Fruit fly (Drosophila melanogaster): ENCODE data around the gene CG9459.
A peak's percentile ranks its signal among the peaks of the same experiment; 100 is the strongest.

The CG9459 gene

DNA sequence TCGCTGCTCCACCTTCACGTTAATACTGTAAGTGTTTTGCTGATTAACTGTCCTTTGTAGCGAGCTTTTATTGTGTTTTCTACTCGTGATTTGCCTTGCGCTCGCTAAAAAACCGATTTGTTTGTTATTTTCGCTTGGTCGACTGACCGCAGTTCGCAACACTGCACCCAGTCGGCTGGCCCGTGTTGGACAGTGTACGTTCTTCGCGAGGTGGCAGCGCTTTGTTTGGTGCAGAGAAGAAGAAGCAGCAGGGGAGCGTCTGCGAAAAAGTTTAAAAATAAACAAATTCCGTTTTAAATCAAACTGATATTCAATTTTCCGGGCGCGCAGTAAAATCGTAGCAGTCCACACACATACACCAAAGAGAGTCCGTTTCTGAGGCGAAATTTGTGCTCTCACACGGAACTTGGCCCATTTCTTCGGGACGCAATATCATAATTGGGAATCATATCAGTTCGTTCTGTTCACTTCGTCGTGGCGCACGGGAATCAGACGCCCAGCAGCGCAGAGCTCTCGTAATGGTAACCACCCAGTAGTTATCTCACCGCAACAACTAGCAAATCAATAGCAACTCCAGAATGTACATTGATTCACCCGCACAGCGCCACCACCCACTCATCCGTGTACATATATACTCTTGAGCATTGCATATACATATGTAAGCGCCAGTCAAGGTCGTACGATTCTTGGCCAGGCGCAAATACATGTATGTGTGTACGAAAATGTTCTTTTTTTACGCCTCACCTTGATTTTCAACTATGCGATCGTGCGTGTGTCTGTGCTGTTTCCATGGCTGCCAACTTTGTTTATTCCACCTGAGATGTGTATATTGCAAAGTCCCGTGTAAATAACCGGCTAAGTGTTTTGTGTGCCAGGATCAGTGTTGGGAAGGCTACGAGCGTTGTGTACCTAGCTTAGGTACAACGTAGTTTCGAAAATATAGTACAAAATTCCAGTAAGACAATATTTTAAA, 50.3 kb downstream of the CG9459 start, which contains the start of gene Naa80 (continued):
- TF ChIP-seq fd96Cb (tag; optimal IDR thresholded peaks at IDR 0.05) (no peak), jing (GFP tag; optimal IDR thresholded peaks at IDR 0.05) (no peak), CG9817 (tag; optimal IDR thresholded peaks at IDR 0.05) (peak; percentile 60), CG6689 (GFP tag; IDR thresholded peaks at IDR 0.05) (no peak), Atf3 (GFP tag; optimal IDR thresholded peaks at IDR 0.05) (peak; percentile 45), dan (GFP tag; IDR thresholded peaks at IDR 0.05) (no peak), CG16779 (GFP tag; IDR thresholded peaks at IDR 0.05) (peak; percentile 73; the same call in 1 of the 2 replicates), CG17612 (GFP tag; IDR thresholded peaks at IDR 0.05) (no peak), CG11723 (GFP tag; optimal IDR thresholded peaks at IDR 0.05) (peak; percentile 45), CG9797 (GFP tag; optimal IDR thresholded peaks at IDR 0.05) (no peak), fu2 (GFP tag; optimal IDR thresholded peaks at IDR 0.05) (peak; percentile 86), usp (GFP tag; optimal IDR thresholded peaks at IDR 0.05) (no peak), Lpt (GFP tag; optimal IDR thresholded peaks at IDR 0.05) (no peak), nerfin-2 (GFP tag; IDR thresholded peaks at IDR 0.05; ENCODE audit: partially characterized antibody) (peak; percentile 47; the same call in 1 of the 2 replicates), Taf1 (GFP tag; IDR thresholded peaks at IDR 0.05) (no peak), TFAM (GFP tag; optimal IDR thresholded peaks at IDR 0.05) (no peak), CG6254 (GFP tag; optimal IDR thresholded peaks at IDR 0.05) (no peak), HmgD (GFP tag; optimal IDR thresholded peaks at IDR 0.05) (peak; percentile 85), crol (GFP tag; IDR thresholded peaks at IDR 0.05) (0 out of 2 replicates have a peak, but pooled peaks have one; percentile 20), Mrtf (GFP tag; IDR thresholded peaks at IDR 0.05) (no peak), CG1529 (GFP tag; optimal IDR thresholded peaks at IDR 0.05) (no peak), scrt (GFP tag; optimal IDR thresholded peaks at IDR 0.05) (no peak), CG3065 (GFP tag; optimal IDR thresholded peaks at IDR 0.05) (peak; percentile 36), CG13424 (tag; optimal IDR thresholded peaks at IDR 0.05) (peak; percentile 52), sc (optimal IDR thresholded peaks at IDR 0.05) (no peak), sc (GFP tag; optimal IDR thresholded peaks at IDR 0.05) (no peak), BEAF-32 (GFP tag; optimal IDR thresholded peaks at IDR 0.05) (peak; percentile 56), CG32532 (GFP tag; IDR thresholded peaks at IDR 0.05) (peak; percentile 61; the same call in 1 of the 2 replicates), CG17829 (tag; optimal IDR thresholded peaks at IDR 0.05) (peak; percentile 58), Hand (GFP tag; optimal IDR thresholded peaks at IDR 0.05) (no peak), ro (GFP tag; IDR thresholded peaks at IDR 0.05) (no peak), zen2 (GFP tag; IDR thresholded peaks at IDR 0.05; ENCODE audit: partially characterized antibody) (no peak), CG3995 (GFP tag; optimal IDR thresholded peaks at IDR 0.05) (peak; percentile 68), CG7745 (tag; optimal IDR thresholded peaks at IDR 0.05) (no peak), CG8478 (optimal IDR thresholded peaks at IDR 0.05) (no peak), Atf6 (GFP tag; IDR thresholded peaks at IDR 0.05) (peak; percentile 29; the same call in 1 of the 2 replicates), CG15696 (tag; optimal IDR thresholded peaks at IDR 0.05) (peak; percentile 53), CG11398 (GFP tag; optimal IDR thresholded peaks at IDR 0.05) (peak; percentile 58), Kr (GFP tag; optimal IDR thresholded peaks at IDR 0.05) (no peak), NK7.1 (GFP tag; optimal IDR thresholded peaks at IDR 0.05) (peak; percentile 31), CG1024 (GFP tag; IDR thresholded peaks at IDR 0.05) (peak; percentile 48; the same call in 1 of the 2 replicates), ATbp (GFP tag; optimal IDR thresholded peaks at IDR 0.05) (no peak), CG7271 (tag; optimal IDR thresholded peaks at IDR 0.05) (no peak), CHES-1-like (GFP tag; optimal IDR thresholded peaks at IDR 0.05) (peak; percentile 94), CG12071 (GFP tag; optimal IDR thresholded peaks at IDR 0.05) (peak; percentile 32), lola (GFP tag; optimal IDR thresholded peaks at IDR 0.05) (no peak), CG10147 (GFP tag; optimal IDR thresholded peaks at IDR 0.05) (peak; percentile 37), CG10274 (GFP tag; optimal IDR thresholded peaks at IDR 0.05) (peak; percentile 12), row (GFP tag; IDR thresholded peaks at IDR 0.05) (peak; percentile 48; the same call in 2 of the 3 replicates)

All from whole organism, embryonic.